Worm (Caenorhabditis elegans) whole organism, L4 larva: ENCODE data around the gene Y56A3A.28.

Experiments used
- F10B5.3 ChIP-seq: sonication (generic microtip); optimal IDR thresholded peaks from 2 replicates; lab custom pipeline; 2016; ENCODE audit warnings: mild to moderate bottlenecking, missing genetic modification characterization, missing compliant biosample characterization
- T26A8.4 ChIP-seq: fragments of 200-800 bp; sonication (Bioruptor generic); IDR thresholded peaks from 2 replicates; pipeline ENCODE4 v1.3.6; 2022; ENCODE audit warnings: missing genetic modification characterization, missing compliant biosample characterization
- Y5F2A.4 ChIP-seq: fragments of 200-800 bp; sonication (Bioruptor generic); optimal IDR thresholded peaks from 2 replicates; lab custom pipeline; 2018; ENCODE audit warnings: mild to moderate bottlenecking, missing genetic modification characterization, missing compliant biosample characterization
- arid-1 ChIP-seq: fragments of 200-800 bp; sonication (Bioruptor generic); conservative IDR thresholded peaks from 2 replicates; pipeline ENCODE4 v1.3.6; 2022; ENCODE audit warnings: missing genetic modification reagents, missing genetic modification characterization, missing compliant biosample characterization
- ceh-20 ChIP-seq: fragments of 200-800 bp; sonication (Bioruptor generic); IDR thresholded peaks from 2 replicates; pipeline ENCODE4 v1.3.6; 2022; ENCODE audit warnings: missing genetic modification reagents, missing genetic modification characterization, missing compliant biosample characterization
- daf-16 ChIP-seq, 3 experiments: sonication (generic microtip); optimal IDR thresholded peaks; 2 replicates each; lab custom pipeline; 2016 to 2017; ENCODE audit warnings: missing genetic modification characterization in 3 of 3, missing genetic modification reagents in 3 of 3, mild to moderate bottlenecking in 2 of 3, missing compliant biosample characterization in 2 of 3, missing biosample characterization in 1 of 3, moderate library complexity in 1 of 3
- dmd-9 ChIP-seq: fragments of 200-800 bp; sonication (Bioruptor generic); IDR thresholded peaks from 2 replicates; pipeline ENCODE4 v1.3.6; 2022; ENCODE audit warnings: missing genetic modification reagents, missing genetic modification characterization, missing compliant biosample characterization
- hlh-11 ChIP-seq: fragments of 200-800 bp; sonication (Bioruptor generic); optimal IDR thresholded peaks from 2 replicates; lab custom pipeline; 2018; ENCODE audit warnings: mild to moderate bottlenecking, missing genetic modification characterization, missing compliant biosample characterization
- lsy-2 ChIP-seq, 2 experiments: fragments of 150-350 bp in 1 of 2; sonication (generic microtip) in 1 of 2; optimal IDR thresholded peaks; 2 replicates each; lab custom pipeline; 2014 to 2017; ENCODE audit warnings: missing biosample characterization in 2 of 2, missing genetic modification characterization in 2 of 2
- madf-9 ChIP-seq: fragments of 200-800 bp; sonication (Bioruptor generic); conservative IDR thresholded peaks from 2 replicates; pipeline ENCODE4 v1.3.6; 2022; ENCODE audit warnings: missing genetic modification reagents, missing genetic modification characterization, missing compliant biosample characterization
- mdl-1 ChIP-seq, 2 experiments: fragments of 150-350 bp in 1 of 2; sonication (generic microtip) in 1 of 2; optimal IDR thresholded peaks; 2 replicates each; lab custom pipeline; 2014 to 2017; ENCODE audit warnings: missing biosample characterization in 2 of 2, missing genetic modification characterization in 2 of 2
- mdt-29 ChIP-seq: fragments of 200-800 bp; sonication (Bioruptor generic); IDR thresholded peaks from 2 replicates; pipeline ENCODE4 v1.3.6; 2022; ENCODE audit warnings: missing genetic modification reagents, missing genetic modification characterization, missing compliant biosample characterization
- nhr-111 ChIP-seq: fragments of 200-800 bp; sonication (Bioruptor generic); optimal IDR thresholded peaks from 2 replicates; lab custom pipeline; 2018; ENCODE audit warnings: mild to moderate bottlenecking, missing genetic modification characterization, missing compliant biosample characterization
- spr-1 ChIP-seq: sonication (generic microtip); optimal IDR thresholded peaks from 2 replicates; lab custom pipeline; 2016; ENCODE audit warnings: mild to moderate bottlenecking, missing genetic modification characterization, missing compliant biosample characterization
- ztf-11 ChIP-seq: fragments of 150-350 bp; optimal IDR thresholded peaks from 2 replicates; lab custom pipeline; 2014; ENCODE audit warnings: missing biosample characterization, missing genetic modification characterization

The Y56A3A.28 gene

ce11 chrIII:11914220-11914619 is 57.0 kb downstream of the Y56A3A.28 start, which contains the start of gene Y56A3A.16:
Y56A3A.16 (minus strand) TSS chrIII:11914320.
- no peak for TF ChIP-seq daf-16 (GFP tag; optimal IDR thresholded peaks at IDR 0.05; lab: Kevin White, UChicago)
- no peak for TF ChIP-seq daf-16 (tag; optimal IDR thresholded peaks at IDR 0.05; lab: Kevin White, UChicago)
- no peak for TF ChIP-seq madf-9
- no peak for TF ChIP-seq Y5F2A.4
- TF ChIP-seq mdl-1 (tag; optimal IDR thresholded peaks at IDR 0.05; lab: Kevin White, UChicago) = no peak
- no peak for TF ChIP-seq T26A8.4
- TF ChIP-seq spr-1 (tag; lab: Kevin White, UChicago) = no peak
- no peak for TF ChIP-seq dmd-9 (GFP tag; lab: Robert Waterston, UW)
- no peak for TF ChIP-seq mdt-29 (GFP tag; lab: Robert Waterston, UW)
- TF ChIP-seq lsy-2 (tag; optimal IDR thresholded peaks at IDR 0.05; lab: Kevin White, UChicago) = no peak
- no peak for TF ChIP-seq ztf-11 (tag; lab: Kevin White, UChicago)
- no peak for TF ChIP-seq arid-1 (GFP tag; lab: Robert Waterston, UW)
- TF ChIP-seq hlh-11 (tag; lab: Kevin White, UChicago) = no peak
- TF ChIP-seq nhr-111 (GFP tag; lab: Kevin White, UChicago) = no peak
- TF ChIP-seq ceh-20 (GFP tag; lab: Robert Waterston, UW) = no peak
- no peak for TF ChIP-seq F10B5.3
